Worm (Caenorhabditis elegans) whole organism, L2 larva: ENCODE measurements around the gene lin-22.
A peak's percentile ranks its signal among the peaks of the same experiment; 100 is the strongest.

Experiments
- C34F6.9 ChIP-seq: fragments of 150-350 bp; optimal IDR thresholded peaks from 2 replicates; lab custom pipeline; 2014; ENCODE audit warnings: missing biosample characterization, missing genetic modification characterization
- F13H6.1 ChIP-seq: sonication (generic microtip); optimal IDR thresholded peaks from 2 replicates; lab custom pipeline; 2016; ENCODE audit warnings: missing genetic modification characterization, missing compliant biosample characterization
- Y55F3AM.14 ChIP-seq: fragments of 200-800 bp; sonication (Bioruptor generic); optimal IDR thresholded peaks from 2 replicates; lab custom pipeline; 2018; ENCODE audit warnings: mild to moderate bottlenecking, missing genetic modification characterization, missing compliant biosample characterization
- ZK546.5 ChIP-seq: sonication (generic microtip); optimal IDR thresholded peaks from 2 replicates; lab custom pipeline; 2017; ENCODE audit warnings: missing biosample characterization, missing genetic modification characterization
- aly-2 ChIP-seq: fragments of 150-350 bp; optimal IDR thresholded peaks from 2 replicates; lab custom pipeline; 2014; ENCODE audit warnings: missing biosample characterization, missing genetic modification characterization
- blmp-1 ChIP-seq: sonication (generic microtip); optimal IDR thresholded peaks from 2 replicates; lab custom pipeline; 2017; ENCODE audit warnings: missing genetic modification characterization, mild to moderate bottlenecking, missing compliant biosample characterization, antibody characterized with exemption, moderate library complexity; ENCODE audit not compliant: insufficient read depth
- ceh-16 ChIP-seq: fragments of 150-350 bp; optimal IDR thresholded peaks from 2 replicates; lab custom pipeline; 2014; ENCODE audit warnings: missing biosample characterization, missing genetic modification characterization
- crh-2 ChIP-seq: sonication (generic microtip); optimal IDR thresholded peaks from 2 replicates; lab custom pipeline; 2017; ENCODE audit warnings: missing biosample characterization, missing genetic modification characterization
- egl-27 ChIP-seq: sonication (generic microtip); optimal IDR thresholded peaks from 3 replicates; lab custom pipeline; 2017; ENCODE audit warnings: missing biosample characterization, missing genetic modification reagents, missing genetic modification characterization
- elt-1 ChIP-seq: fragments of 150-350 bp; optimal IDR thresholded peaks from 2 replicates; lab custom pipeline; 2014; ENCODE audit warnings: missing biosample characterization, missing genetic modification characterization
- elt-3 ChIP-seq: sonication (generic microtip); optimal IDR thresholded peaks from 2 replicates; lab custom pipeline; 2017; ENCODE audit warnings: missing biosample characterization, missing genetic modification characterization
- fos-1 ChIP-seq: fragments of 150-350 bp; optimal IDR thresholded peaks from 2 replicates; lab custom pipeline; 2014; ENCODE audit warnings: missing biosample characterization, missing genetic modification characterization
- gmeb-1 ChIP-seq: fragments of 150-350 bp; optimal IDR thresholded peaks from 2 replicates; lab custom pipeline; 2014; ENCODE audit warnings: missing biosample characterization, missing genetic modification characterization
- lin-13 ChIP-seq: fragments of 150-350 bp; optimal IDR thresholded peaks from 2 replicates; lab custom pipeline; 2014; ENCODE audit warnings: missing biosample characterization, missing genetic modification reagents, missing genetic modification characterization
- lsy-2 ChIP-seq, 2 experiments: fragments of 150-350 bp in 1 of 2; sonication (generic microtip) in 1 of 2; optimal IDR thresholded peaks; 2 replicates each; lab custom pipeline; 2014 to 2017; ENCODE audit warnings: missing biosample characterization in 2 of 2, missing genetic modification characterization in 2 of 2
- mab-5 ChIP-seq: fragments of 150-350 bp; optimal IDR thresholded peaks from 2 replicates; lab custom pipeline; 2014; ENCODE audit warnings: missing biosample characterization, missing genetic modification characterization
- mbf-1 ChIP-seq: sonication (generic microtip); optimal IDR thresholded peaks from 2 replicates; lab custom pipeline; 2017; ENCODE audit warnings: missing biosample characterization, missing genetic modification characterization
- mdl-1 ChIP-seq, 2 experiments: fragments of 150-350 bp in 1 of 2; sonication (generic microtip) in 1 of 2; optimal IDR thresholded peaks; 2 replicates each; lab custom pipeline; 2017; ENCODE audit warnings: missing biosample characterization in 2 of 2, missing genetic modification characterization in 2 of 2
- nhr-10 ChIP-seq: sonication (generic microtip); optimal IDR thresholded peaks from 2 replicates; lab custom pipeline; 2017; ENCODE audit warnings: missing biosample characterization, missing genetic modification characterization
- nhr-11 ChIP-seq: fragments of 150-350 bp; optimal IDR thresholded peaks from 2 replicates; lab custom pipeline; 2014; ENCODE audit warnings: missing biosample characterization, missing genetic modification characterization
- nhr-129 ChIP-seq: fragments of 150-350 bp; optimal IDR thresholded peaks from 2 replicates; lab custom pipeline; 2014; ENCODE audit warnings: missing biosample characterization, missing genetic modification characterization
- nhr-21 ChIP-seq: fragments of 150-350 bp; optimal IDR thresholded peaks from 2 replicates; lab custom pipeline; 2014; ENCODE audit warnings: missing biosample characterization, missing genetic modification characterization
- nhr-23 ChIP-seq: fragments of 150-350 bp; optimal IDR thresholded peaks from 2 replicates; lab custom pipeline; 2014; ENCODE audit warnings: missing biosample characterization, missing genetic modification reagents, missing genetic modification characterization
- nhr-25 ChIP-seq: fragments of 150-350 bp; sonication (generic microtip); optimal IDR thresholded peaks from 3 replicates; lab custom pipeline; 2014; ENCODE audit warnings: missing biosample characterization, missing genetic modification characterization
- peb-1 ChIP-seq: fragments of 150-350 bp; optimal IDR thresholded peaks from 2 replicates; lab custom pipeline; 2014; ENCODE audit warnings: missing biosample characterization, missing genetic modification characterization
- sem-4 ChIP-seq: fragments of 150-350 bp; optimal IDR thresholded peaks from 2 replicates; lab custom pipeline; 2014; ENCODE audit warnings: missing biosample characterization, missing genetic modification reagents, missing genetic modification characterization
- sma-9 ChIP-seq, 2 experiments: fragments of 150-350 bp in 1 of 2; sonication (generic microtip) in 1 of 2; optimal IDR thresholded peaks; 2 replicates each; lab custom pipeline; 2014 to 2016; ENCODE audit warnings: missing genetic modification characterization in 2 of 2, mild to moderate bottlenecking in 1 of 2, missing biosample characterization in 1 of 2, missing compliant biosample characterization in 1 of 2, missing genetic modification reagents in 1 of 2, moderate library complexity in 1 of 2
- snpc-4 ChIP-seq: fragments of 150-350 bp; optimal IDR thresholded peaks from 2 replicates; lab custom pipeline; 2014; ENCODE audit warnings: missing biosample characterization, missing genetic modification characterization
- unc-39 ChIP-seq: fragments of 150-350 bp; optimal IDR thresholded peaks from 2 replicates; lab custom pipeline; 2014; ENCODE audit warnings: missing biosample characterization, missing genetic modification characterization
- unc-55 ChIP-seq: fragments of 150-350 bp; sonication (generic microtip); optimal IDR thresholded peaks from 3 replicates; lab custom pipeline; 2014; ENCODE audit warnings: missing biosample characterization, missing genetic modification reagents, missing genetic modification characterization
- unc-62 ChIP-seq: fragments of 150-350 bp; optimal IDR thresholded peaks from 2 replicates; lab custom pipeline; 2014; ENCODE audit warnings: missing biosample characterization, missing genetic modification reagents, missing genetic modification characterization
- zag-1 ChIP-seq: fragments of 150-350 bp; optimal IDR thresholded peaks from 2 replicates; lab custom pipeline; 2014; ENCODE audit warnings: missing biosample characterization, missing genetic modification characterization
- ztf-1 ChIP-seq: fragments of 200-800 bp; sonication (Bioruptor generic); conservative IDR thresholded peaks from 2 replicates; pipeline ENCODE4 v1.3.6; 2022; ENCODE audit warnings: missing genetic modification characterization, missing compliant biosample characterization
- ztf-4 ChIP-seq: fragments of 150-350 bp; optimal IDR thresholded peaks from 2 replicates; lab custom pipeline; 2014; ENCODE audit warnings: missing biosample characterization, missing genetic modification characterization

Gene lin-22

ce11 chrIV:2998597-2999161, 20.9 kb upstream of the lin-22 start:
- TF ChIP-seq Y55F3AM.14 (GFP tag; lab: Kevin White, UChicago): no peak
- no peak for TF ChIP-seq mab-5 (tag; lab: Kevin White, UChicago)
- TF ChIP-seq lin-13 (GFP tag; lab: Kevin White, UChicago): peak; percentile 34
- TF ChIP-seq C34F6.9 (tag; lab: Kevin White, UChicago): peak; percentile 24
- peak; percentile 76 for TF ChIP-seq unc-55
- TF ChIP-seq F13H6.1 (tag; lab: Kevin White, UChicago): peak; percentile 72
- peak; percentile 5 for TF ChIP-seq nhr-25
- TF ChIP-seq snpc-4 (tag; lab: Kevin White, UChicago): peak; percentile 29
- peak; percentile 97 for TF ChIP-seq blmp-1 (tag; lab: Kevin White, UChicago)
- TF ChIP-seq lsy-2 (tag; optimal IDR thresholded peaks at IDR 0.05; lab: Kevin White, UChicago): no peak
- TF ChIP-seq nhr-129 (tag; lab: Kevin White, UChicago): peak; percentile 47

DNA sequence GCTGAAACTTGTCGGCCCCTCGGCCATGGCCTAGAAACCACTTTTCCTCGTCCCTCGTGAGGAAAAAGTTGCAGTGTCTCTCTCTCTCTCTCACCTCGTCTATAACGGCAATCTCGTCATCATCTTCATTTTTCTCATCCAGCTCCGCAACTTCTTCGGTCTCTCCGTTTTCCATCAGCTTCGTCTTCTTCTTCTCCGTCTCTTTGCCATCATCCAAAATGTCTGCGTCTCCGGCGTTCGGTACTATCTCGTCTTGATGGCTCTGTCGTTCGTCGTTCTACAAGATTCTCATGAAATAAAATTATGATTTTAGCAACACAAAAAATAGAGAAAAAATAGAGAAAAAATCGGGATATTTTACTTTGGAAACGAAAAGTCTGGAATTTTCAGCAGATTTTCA, 18.0 kb upstream of the lin-22 start:
- TF ChIP-seq unc-55 (peak; percentile 56), elt-3 (tag; lab: Kevin White, UChicago) (no peak), C34F6.9 (tag; lab: Kevin White, UChicago) (peak; percentile 38), lsy-2 (tag; optimal IDR thresholded peaks at IDR 0.05; lab: Kevin White, UChicago) (peak in 1 of 2 experiments; percentile 2)

DNA sequence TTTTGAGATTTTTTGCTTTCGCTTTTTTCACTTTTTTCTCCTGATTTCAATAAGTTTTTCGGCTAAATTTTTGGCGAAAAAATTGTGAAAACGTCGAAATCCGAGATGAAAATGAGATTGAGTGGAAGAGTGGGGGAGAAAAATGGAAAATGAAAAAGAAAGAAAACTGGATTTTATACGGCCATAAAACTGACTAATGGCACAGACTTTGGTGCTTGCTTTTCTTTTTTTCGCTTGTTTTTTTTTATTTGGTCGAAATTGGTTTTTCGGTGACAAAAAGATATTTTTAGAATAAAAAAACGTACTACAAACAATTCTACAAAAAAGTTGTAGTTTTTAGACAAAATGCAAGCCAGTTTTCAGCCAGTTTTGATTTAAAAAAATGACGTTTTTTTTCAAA, 16.7 kb upstream of the lin-22 start:
- peak; percentile 56 for TF ChIP-seq unc-55
- TF ChIP-seq nhr-23: no peak

- TF ChIP-seq egl-27 (no peak), nhr-21 (tag; lab: Kevin White, UChicago) (no peak)
Measured at ce11 chrIV:3008828-3009227, 10.7 kb upstream of the lin-22 start, which contains the start of gene Y54G2A.73. TSS of gene Y54G2A.73 (minus strand) at chrIV:3008892.

DNA sequence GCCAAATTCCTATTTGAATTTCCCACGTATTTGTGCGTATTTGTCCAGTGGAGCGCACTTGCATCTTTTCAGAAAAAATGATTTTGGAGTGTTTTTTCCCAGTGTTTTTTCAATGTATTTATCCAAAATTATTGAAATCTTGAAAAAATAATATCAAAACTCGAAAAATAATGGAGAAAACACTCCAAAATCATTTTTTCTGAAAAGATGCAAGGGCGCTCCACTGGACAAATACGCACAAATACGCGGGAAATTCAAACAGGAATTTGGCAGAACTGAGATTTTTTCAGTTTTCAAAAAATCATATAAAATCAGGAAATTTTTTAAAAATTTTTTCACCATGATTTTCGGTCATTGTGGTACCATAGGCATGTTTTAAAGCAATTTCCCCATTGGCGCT, 7.9 kb upstream of the lin-22 start:
- TF ChIP-seq gmeb-1 (tag; lab: Kevin White, UChicago) (peak; percentile 9), ztf-4 (tag; lab: Kevin White, UChicago) (no peak)

- TF ChIP-seq fos-1 (tag; lab: Kevin White, UChicago) (peak; percentile 79), ztf-4 (tag; lab: Kevin White, UChicago) (no peak), peb-1 (tag; lab: Kevin White, UChicago) (no peak), elt-3 (tag; lab: Kevin White, UChicago) (no peak), F13H6.1 (tag; lab: Kevin White, UChicago) (no peak), blmp-1 (tag; lab: Kevin White, UChicago) (no peak), mbf-1 (tag; lab: Kevin White, UChicago) (no peak), crh-2 (peak; percentile 54), mdl-1 (tag; optimal IDR thresholded peaks at IDR 0.05; lab: Kevin White, UChicago) (no peak), elt-1 (tag; lab: Kevin White, UChicago) (no peak), ZK546.5 (no peak), aly-2 (tag; lab: Kevin White, UChicago) (no peak), unc-39 (tag; lab: Kevin White, UChicago) (no peak), sem-4 (tag; lab: Kevin White, UChicago) (no peak)
Measured at ce11 chrIV:3012374-3013142, 7.0 kb upstream of the lin-22 start, which contains the start of the genes Y54G2A.28 and vrp-1. TSS of gene Y54G2A.28 (minus strand) at chrIV:3012421. TSS of gene vrp-1 (plus strand) at chrIV:3012587.

DNA sequence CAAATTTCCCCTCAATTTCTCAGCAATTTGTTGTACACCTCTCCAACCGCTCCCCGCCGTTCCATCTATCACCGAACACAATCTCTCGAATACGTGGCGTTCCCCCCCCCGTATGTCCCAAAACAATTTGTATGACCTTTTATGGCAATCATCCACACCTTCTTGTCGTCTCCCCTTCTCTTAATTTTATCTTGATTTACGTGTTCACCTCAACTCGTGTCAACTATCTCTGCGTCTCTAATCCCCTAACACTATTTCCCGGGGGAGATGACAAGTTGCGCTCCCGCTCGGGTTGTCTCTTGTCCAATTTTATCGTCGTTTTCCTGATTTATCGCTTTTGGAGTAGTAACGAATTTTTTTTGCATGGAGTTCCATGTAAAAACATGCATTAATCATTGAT, 4.9 kb upstream of the lin-22 start:
- TF ChIP-seq nhr-25 (peak; percentile 53), lsy-2 (tag; optimal IDR thresholded peaks at IDR 0.05; lab: Kevin White, UChicago) (no peak), unc-55 (no peak), nhr-11 (tag; lab: Kevin White, UChicago) (no peak), mab-5 (tag; lab: Kevin White, UChicago) (peak; percentile 6), elt-3 (tag; lab: Kevin White, UChicago) (no peak), F13H6.1 (tag; lab: Kevin White, UChicago) (no peak), sma-9 (GFP tag; optimal IDR thresholded peaks at IDR 0.05; lab: Kevin White, UChicago) (no peak), sma-9 (tag; optimal IDR thresholded peaks at IDR 0.05; lab: Kevin White, UChicago) (no peak), mbf-1 (tag; lab: Kevin White, UChicago) (no peak), nhr-10 (tag; lab: Kevin White, UChicago) (no peak), zag-1 (no peak), elt-1 (tag; lab: Kevin White, UChicago) (peak; percentile 34), ztf-1 (no peak), snpc-4 (tag; lab: Kevin White, UChicago) (no peak), nhr-129 (tag; lab: Kevin White, UChicago) (no peak), Y55F3AM.14 (GFP tag; lab: Kevin White, UChicago) (no peak), unc-62 (GFP tag; lab: Kevin White, UChicago) (peak; percentile 50), crh-2 (peak; percentile 28), ceh-16 (tag; lab: Kevin White, UChicago) (peak; percentile 96)
